Worm (Caenorhabditis elegans): ENCODE data around the gene str-109.

DNA sequence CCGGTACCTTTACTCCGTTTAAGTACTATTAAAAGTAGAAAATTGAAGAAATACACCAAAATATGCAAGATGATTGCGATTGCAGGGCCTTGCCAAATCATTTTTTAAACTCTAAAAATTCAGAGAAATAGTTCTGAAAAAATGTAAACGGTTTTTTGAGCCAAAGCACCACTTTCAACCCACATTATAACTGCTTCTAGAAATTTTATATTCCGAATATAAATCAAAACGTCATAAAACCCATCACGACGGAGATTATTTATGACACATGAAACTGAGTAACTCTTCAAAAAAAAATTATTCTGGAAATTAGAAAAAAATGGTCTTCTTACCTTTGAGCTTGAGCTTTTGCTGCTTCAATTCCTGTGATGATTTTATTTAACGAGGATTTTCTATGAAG lies 47.8 kb downstream of the str-109 start, which contains the start of gene srxa-16:
- TF ChIP-seq blmp-1 (tag; optimal IDR thresholded peaks at IDR 0.05) (no peak), mep-1 (tag; optimal IDR thresholded peaks at IDR 0.05) (no peak), nhr-28 (tag; optimal IDR thresholded peaks at IDR 0.05) (no peak), ceh-39 (tag; optimal IDR thresholded peaks at IDR 0.05) (no peak)
